Fruit fly (Drosophila melanogaster): Measurements from ENCODE around the gene Hibch.

Gene Hibch

DNA sequence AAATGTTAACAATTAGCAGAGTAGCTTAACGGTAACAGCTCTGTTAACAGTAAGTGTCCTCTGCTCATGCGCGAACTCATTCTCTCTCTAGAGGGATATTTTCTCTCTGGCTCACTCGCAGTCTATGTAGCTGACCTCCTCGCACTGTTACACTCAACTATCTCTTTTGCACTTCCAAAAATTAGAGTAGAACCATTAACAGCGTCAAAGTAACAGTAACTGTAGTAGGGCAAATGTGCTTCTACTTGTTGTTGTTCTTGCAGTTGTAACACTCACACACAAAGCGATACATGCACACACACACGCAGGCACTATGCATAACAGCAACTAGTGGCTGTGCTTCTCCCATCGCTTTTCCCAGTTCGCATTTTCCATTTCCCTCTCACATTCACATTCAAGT lies 22.0 kb downstream of the Hibch start:
- TF ChIP-seq CG8478 (optimal IDR thresholded peaks at IDR 0.05) (no peak), CTCF (optimal IDR thresholded peaks at IDR 0.05) (peak in 1 of 2 experiments; percentile 6)

DNA sequence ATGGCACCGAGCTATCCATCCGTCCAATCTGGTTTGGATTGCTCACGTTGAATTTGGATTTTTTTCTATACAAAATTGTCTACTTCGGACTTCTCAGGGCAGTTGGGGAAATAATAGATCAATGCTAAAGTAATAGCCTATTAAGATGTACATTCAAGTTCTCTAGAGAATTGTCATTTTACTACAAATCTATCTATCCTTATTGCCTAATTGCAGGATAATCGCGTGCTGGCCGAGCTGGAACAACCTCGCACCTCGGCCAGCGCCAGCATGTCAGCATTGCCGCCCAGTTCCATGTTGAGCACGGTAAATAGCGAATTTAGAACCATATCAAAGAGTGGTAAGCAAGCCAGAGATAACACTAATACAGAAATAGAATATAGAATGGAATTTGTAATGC lies 25.8 kb downstream of the Hibch start, which contains the start of gene h-cup:
h-cup (minus strand) TSS at position 101 of the 400 bp plus-strand sequence.
- no peak for TF ChIP-seq CTCF (optimal IDR thresholded peaks at IDR 0.05)
- TF ChIP-seq CG8478 (optimal IDR thresholded peaks at IDR 0.05), result no peak

DNA sequence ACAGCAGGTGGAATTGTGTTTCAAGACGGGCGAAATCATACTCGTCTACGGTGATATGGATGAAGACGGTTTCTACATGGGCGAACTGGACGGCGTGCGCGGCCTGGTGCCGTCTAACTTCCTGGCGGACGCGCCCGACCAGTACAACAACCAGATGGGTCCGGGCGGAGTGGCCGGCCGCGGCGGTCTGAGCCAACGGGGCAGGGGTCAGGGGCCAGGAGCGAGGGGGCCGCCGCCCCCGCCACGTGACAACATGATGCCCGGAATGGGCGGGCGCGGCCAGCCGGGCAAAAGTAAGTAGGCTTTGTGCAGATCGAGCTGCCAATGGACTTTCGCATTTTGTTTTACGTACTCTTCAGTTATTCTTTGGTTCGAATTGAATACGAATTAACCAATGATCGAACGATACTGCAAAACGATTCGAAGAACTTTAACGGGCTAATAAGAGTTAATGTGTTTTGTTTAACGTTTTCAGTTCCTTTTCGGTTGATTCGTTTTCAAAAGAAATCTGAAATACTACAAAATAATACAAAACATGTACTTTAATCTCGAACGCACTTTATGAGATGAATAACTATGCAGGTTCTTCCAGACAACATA lies 36.3 kb downstream of the Hibch start:
- TF ChIP-seq CG8478 (optimal IDR thresholded peaks at IDR 0.05), result no peak
- no peak for TF ChIP-seq CTCF (optimal IDR thresholded peaks at IDR 0.05)

DNA sequence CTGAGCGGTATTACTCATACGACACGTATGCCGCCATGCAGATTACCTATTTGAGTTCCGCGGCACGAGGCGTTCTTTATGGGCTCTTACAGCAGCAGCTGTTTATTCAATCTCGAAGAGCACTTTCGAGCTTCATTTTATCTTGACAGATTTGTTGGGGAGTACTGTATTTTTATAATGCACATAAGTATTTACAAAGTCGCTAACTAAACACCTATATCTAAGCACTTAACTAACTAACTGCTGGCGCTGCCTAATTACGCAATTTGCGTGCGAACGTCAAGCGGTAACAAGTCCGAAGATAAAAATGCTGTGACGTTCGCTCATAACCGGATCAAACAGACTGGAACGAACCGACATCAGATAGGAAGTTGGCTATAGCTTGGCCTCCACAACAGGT lies 45.6 kb downstream of the Hibch start:
- TF ChIP-seq CG8478 (optimal IDR thresholded peaks at IDR 0.05) (no peak), CTCF (optimal IDR thresholded peaks at IDR 0.05) (no peak)

DNA sequence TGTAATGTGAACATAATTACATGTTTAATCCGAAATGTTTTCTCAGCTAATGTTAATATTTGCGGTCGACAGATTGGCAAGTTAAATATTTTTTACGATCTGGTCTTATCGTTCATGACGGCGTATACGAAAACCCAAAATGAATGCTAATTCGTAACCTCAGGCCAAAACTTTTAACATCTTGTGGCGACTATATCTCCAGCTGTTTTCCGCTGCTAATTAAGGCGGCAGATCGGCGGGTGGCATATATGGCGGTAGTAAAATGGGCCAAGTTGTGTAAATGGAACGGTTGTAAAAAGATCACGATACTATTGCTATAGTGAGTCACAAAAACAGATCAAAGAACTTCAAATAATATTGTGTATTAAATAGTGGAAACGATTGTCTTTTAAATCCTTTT lies 49.4 kb downstream of the Hibch start:
- TF ChIP-seq CG8478 (optimal IDR thresholded peaks at IDR 0.05), result no peak
- TF ChIP-seq CTCF (optimal IDR thresholded peaks at IDR 0.05), result no peak

DNA sequence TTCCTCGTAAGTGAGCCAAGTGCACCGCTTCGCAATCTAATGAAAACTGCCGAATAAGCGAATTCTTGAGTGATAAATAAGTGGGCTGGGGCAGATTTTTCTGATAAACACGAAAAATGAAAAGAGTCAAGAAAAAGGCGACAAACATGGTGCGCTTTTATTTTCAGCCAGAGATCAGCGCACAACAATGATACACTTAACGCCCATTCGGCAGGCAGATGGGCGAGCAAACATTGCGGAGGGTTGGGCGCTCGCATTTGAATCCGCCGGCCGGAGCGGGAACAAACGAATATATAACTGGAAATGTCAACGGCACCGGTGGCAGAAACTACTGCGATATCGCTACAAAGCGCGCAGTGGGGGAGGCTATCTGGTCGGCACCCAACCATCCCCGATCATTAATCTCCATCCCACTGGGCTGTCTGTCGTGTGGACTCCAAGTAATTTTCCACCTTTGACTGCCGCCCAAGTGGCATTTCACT lies 50.0 kb downstream of the Hibch start, which contains the start of gene CG6125:
CG6125 (minus strand) TSS at position 51 of the 482 bp plus-strand sequence.
- TF ChIP-seq CTCF (optimal IDR thresholded peaks at IDR 0.05) (no peak), CG8478 (optimal IDR thresholded peaks at IDR 0.05) (no peak)

DNA sequence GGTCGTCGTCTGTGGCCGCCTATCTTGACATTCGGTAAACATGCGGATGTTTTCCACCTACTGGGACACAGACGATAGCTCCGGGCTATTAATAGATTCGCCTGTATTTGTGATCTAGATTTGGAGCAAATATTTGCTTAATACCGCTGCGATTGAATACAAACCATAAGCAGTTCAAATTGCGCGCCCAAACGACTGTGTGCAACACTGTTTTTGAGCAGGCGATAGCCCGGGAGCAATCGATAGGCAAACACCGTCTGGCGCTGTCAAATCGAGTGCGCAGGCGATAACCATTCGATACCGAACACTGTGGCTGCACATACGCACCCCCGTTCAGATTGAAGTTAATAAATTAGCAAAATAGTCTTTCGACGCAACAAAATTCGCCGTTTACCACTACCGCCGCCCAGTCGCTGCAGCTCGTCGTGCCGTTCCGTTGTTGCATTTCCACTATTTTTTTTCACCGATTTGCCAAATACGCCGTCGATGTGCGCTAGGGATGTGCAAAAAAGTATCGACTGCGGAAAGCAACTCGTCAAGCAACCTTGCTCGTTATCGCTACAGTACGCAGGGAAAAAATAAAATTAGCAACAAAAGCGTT lies 51.2 kb downstream of the Hibch start, which contains the start of gene Atx2:
Atx2 (plus strand) TSS at position 293 of the 601 bp plus-strand sequence.
- peak; percentile 36 to 41 for TF ChIP-seq CTCF (optimal IDR thresholded peaks at IDR 0.05)
- TF ChIP-seq CG8478 (optimal IDR thresholded peaks at IDR 0.05), result no peak

Measured in S2 (cell line).